Worm (Caenorhabditis elegans): ENCODE measurements around the gene F20B6.5.
A peak's percentile ranks its signal among the peaks of the same experiment; 100 is the strongest.
"Not testable (repeated sequence)": the region's sequence is repeated elsewhere in the genome, so short reads cannot be mapped to it uniquely, and the experiment has no call there.

F20B6.5 gene

DNA sequence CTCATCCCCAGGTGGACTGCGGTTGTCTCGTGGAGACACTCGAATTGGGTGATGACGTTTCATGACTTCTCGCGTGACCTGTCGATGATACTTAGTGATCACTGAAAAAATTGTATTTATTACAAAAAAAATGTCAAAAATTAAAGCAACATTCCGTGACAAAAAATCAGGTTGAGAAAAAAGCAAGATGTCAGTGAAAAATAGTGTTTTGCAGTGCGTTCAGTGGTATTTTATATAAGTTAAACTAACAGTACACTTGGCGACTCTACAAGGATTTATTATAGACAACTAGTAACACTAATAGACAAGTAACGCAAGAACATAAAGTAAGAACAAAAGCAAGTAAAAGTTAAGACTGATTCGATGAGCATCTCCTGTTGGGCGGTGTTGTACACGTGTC, at the start of gene F20B6.5:
Gene F20B6.5, minus strand, starts transcription at position 101 of the 400 bp plus-strand sequence.
- not testable (repeated sequence) for TF ChIP-seq hsf-1 (GFP tag; IDR thresholded peaks at IDR 0.05); T26A5.8 (tag; optimal IDR thresholded peaks at IDR 0.05); F23B12.7 (tag; optimal IDR thresholded peaks at IDR 0.05; ENCODE audit: insufficient read depth)

DNA sequence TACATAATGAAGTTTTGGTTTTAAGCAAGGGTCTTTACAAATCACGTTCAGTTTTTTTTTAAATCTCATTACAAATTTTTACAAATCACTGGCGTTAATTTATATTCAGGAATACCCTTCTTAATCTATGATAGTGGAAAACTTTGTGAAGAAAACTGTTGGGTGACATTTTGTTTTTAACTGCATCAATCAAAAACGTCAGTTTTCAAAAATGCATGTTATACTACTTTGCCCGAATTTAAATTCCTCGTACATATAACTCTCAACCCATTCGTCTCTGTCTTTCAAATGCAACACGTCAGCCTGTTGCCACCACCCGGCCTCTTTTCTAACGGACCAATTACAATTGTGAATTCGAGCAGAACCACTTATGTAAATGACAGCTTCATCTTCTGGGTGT, 49.2 kb upstream of the F20B6.5 start, which contains the start of gene hlh-13:
Gene hlh-13, plus strand, starts transcription at position 301 of the 400 bp plus-strand sequence.
- no peak for TF ChIP-seq madf-8 (GFP tag; conservative IDR thresholded peaks at IDR 0.05)
- TF ChIP-seq F22D6.2 (tag; optimal IDR thresholded peaks at IDR 0.05) = no peak
- TF ChIP-seq mes-4 (tag; optimal IDR thresholded peaks at IDR 0.05) = no peak
- no peak for TF ChIP-seq Y53F4B.3 (GFP tag; IDR thresholded peaks at IDR 0.05)
- TF ChIP-seq nfya-1 (tag; optimal IDR thresholded peaks at IDR 0.05; ENCODE audit: borderline replicate concordance, insufficient read depth) = no peak
- TF ChIP-seq hmg-1.2 (GFP tag; IDR thresholded peaks at IDR 0.05) = no peak
- TF ChIP-seq nfya-2 (GFP tag; IDR thresholded peaks at IDR 0.05) = no peak
- TF ChIP-seq ama-1 (optimal IDR thresholded peaks at IDR 0.05) = no peak
- TF ChIP-seq ama-1 (GFP tag; optimal IDR thresholded peaks at IDR 0.05) = no peak
- TF ChIP-seq hlh-12 (tag; optimal IDR thresholded peaks at IDR 0.05) = no peak
- TF ChIP-seq K11D2.4 (GFP tag; IDR thresholded peaks at IDR 0.05) = no peak
- no peak for TF ChIP-seq lsl-1 (GFP tag; optimal IDR thresholded peaks at IDR 0.05)
- TF ChIP-seq Y53G8AR.9 (GFP tag; conservative IDR thresholded peaks at IDR 0.05) = no peak
- TF ChIP-seq lin-26 (GFP tag; IDR thresholded peaks at IDR 0.05) = no peak
- TF ChIP-seq efl-1 (GFP tag; optimal IDR thresholded peaks at IDR 0.05) = no peak
- no peak for TF ChIP-seq B0261.1 (tag; optimal IDR thresholded peaks at IDR 0.05)
- no peak for TF ChIP-seq ztf-3 (GFP tag; optimal IDR thresholded peaks at IDR 0.05)
- TF ChIP-seq zfh-2 (GFP tag; conservative IDR thresholded peaks at IDR 0.05) = no peak
- no peak for TF ChIP-seq K12H6.12 (tag; optimal IDR thresholded peaks at IDR 0.05)

DNA sequence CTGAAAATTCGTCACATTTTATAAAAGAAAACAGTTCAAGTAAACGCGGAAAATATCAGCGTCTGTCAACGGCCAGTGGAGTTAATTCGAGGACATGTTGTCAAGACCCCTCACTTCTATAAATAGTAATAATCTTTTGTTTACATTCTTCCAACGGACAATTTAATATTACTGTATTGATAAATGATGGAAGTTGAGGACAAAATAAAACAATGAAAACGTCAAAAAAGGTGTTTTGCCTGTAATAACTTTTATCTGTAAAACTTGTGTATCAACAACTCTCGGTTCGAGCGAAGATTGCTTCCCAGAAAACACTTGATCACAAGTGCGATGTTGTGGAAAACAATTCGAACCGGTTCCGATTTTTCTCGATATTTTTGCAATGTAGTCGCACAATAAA, 48.7 kb upstream of the F20B6.5 start:
- TF ChIP-seq nhr-80 (tag; optimal IDR thresholded peaks at IDR 0.05) (peak; percentile 10), sdz-38 (tag; optimal IDR thresholded peaks at IDR 0.05) (no peak)

DNA sequence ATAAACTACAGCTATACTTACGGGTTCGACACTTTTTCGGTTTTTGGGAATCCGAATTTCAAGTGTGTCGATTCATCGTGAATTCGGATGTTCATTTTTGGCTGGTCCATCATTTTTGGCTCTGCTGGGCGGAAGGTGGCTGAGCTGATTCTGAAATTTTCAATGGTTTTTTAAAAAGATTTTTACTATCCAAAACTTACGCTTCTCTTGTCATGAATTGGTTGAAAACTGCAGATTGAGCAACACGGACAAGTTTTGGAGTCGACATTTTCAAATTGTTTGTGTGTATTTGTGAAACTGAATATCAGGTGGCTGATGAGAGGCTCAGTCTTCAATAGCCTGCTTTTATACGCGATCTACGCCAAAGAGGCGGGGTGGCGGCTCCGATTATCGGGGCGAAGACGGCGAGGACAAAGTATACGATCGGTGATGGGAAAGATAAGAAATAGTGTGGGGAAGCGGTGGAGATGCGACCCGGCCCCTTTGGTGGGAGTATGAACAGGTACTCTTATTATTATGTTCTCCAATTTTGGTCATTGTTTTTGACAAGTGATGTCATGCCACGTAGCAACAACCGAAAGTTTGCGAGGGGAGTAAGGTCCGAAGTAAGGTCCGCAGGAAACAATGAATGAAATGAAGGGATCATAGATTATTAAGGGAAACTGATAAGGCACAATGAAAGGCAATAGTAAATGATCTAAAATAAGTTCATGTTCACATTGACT, 47.3 kb upstream of the F20B6.5 start, which contains the start of gene F48D6.4:
Gene F48D6.4, minus strand, starts transcription at position 346 of the 725 bp plus-strand sequence.
- no peak for TF ChIP-seq F22D6.2 (tag; optimal IDR thresholded peaks at IDR 0.05)
- TF ChIP-seq let-526 (GFP tag; IDR thresholded peaks at IDR 0.05) = no peak
- 0 out of 2 replicates have a peak, but pooled peaks have one; percentile 2 for TF ChIP-seq B0336.3 (GFP tag; IDR thresholded peaks at IDR 0.05)
- no peak for TF ChIP-seq F23B12.7 (tag; optimal IDR thresholded peaks at IDR 0.05; ENCODE audit: insufficient read depth)
- TF ChIP-seq nhr-80 (tag; optimal IDR thresholded peaks at IDR 0.05) = peak; percentile 66
- peak; percentile 17 for TF ChIP-seq tlf-1 (GFP tag; optimal IDR thresholded peaks at IDR 0.05)
- TF ChIP-seq snpc-3.4 (tag; optimal IDR thresholded peaks at IDR 0.05) = no peak

DNA sequence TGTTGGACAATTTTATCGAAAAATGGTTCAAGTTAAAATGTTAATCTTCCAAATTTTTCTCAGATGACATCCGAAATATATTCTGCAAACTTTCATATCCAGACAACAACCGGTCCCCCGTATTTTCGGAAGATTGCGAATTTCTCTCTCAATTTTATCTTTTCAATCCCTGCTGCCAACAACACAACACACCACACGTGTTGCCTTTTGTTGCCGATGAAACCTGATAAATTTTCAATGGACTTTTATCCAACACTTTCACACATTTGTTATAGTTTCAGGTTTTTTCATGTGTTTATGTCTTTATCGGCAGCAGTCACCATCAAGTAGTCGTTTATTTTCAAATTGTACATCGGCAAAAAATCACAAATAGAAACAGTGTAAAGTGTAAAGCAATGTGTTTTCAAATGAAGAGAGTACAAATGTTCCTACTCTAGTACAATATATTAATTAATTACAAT, 46.5 kb upstream of the F20B6.5 start:
- TF ChIP-seq F57C9.4 (tag; optimal IDR thresholded peaks at IDR 0.05) (no peak), attf-5 (GFP tag; optimal IDR thresholded peaks at IDR 0.05) (peak; percentile 2), atf-7 (tag; optimal IDR thresholded peaks at IDR 0.05) (peak; percentile 40), lin-35 (GFP tag; optimal IDR thresholded peaks at IDR 0.05) (no peak), let-526 (GFP tag; IDR thresholded peaks at IDR 0.05) (0 out of 2 replicates have a peak, but pooled peaks have one; percentile 4), tbp1 (GFP tag; optimal IDR thresholded peaks at IDR 0.05) (peak; percentile 49), lir-1 (GFP tag; conservative IDR thresholded peaks at IDR 0.05) (0 out of 2 replicates have a peak, but pooled peaks have one; percentile 46), somi-1 (GFP tag; optimal IDR thresholded peaks at IDR 0.05) (peak; percentile 25), pbrm-1 (GFP tag; IDR thresholded peaks at IDR 0.05) (0 out of 2 replicates have a peak, but pooled peaks have one; percentile 37), K11D2.4 (GFP tag; IDR thresholded peaks at IDR 0.05) (0 out of 2 replicates have a peak, but pooled peaks have one; percentile 10), lin-26 (GFP tag; IDR thresholded peaks at IDR 0.05) (0 out of 2 replicates have a peak, but pooled peaks have one; percentile 12), rec-8 (tag; optimal IDR thresholded peaks at IDR 0.05) (no peak), nhr-90 (tag; optimal IDR thresholded peaks at IDR 0.05) (peak; percentile 18), Y53G8AR.9 (GFP tag; conservative IDR thresholded peaks at IDR 0.05) (0 out of 2 replicates have a peak, but pooled peaks have one; percentile 56), B0336.3 (GFP tag; IDR thresholded peaks at IDR 0.05) (peak; percentile 86), dox-1 (GFP tag; IDR thresholded peaks at IDR 0.05) (peak; percentile 65)

All from whole organism, young adult.